Worm (Caenorhabditis elegans) whole organism, L3 larva: ENCODE measurements around the gene hmg-5.

Source experiments
- ZK546.5 ChIP-seq: sonication (generic microtip); optimal IDR thresholded peaks from 2 replicates; lab custom pipeline; 2017; ENCODE audit warnings: missing biosample characterization, missing genetic modification characterization
- aly-2 ChIP-seq: fragments of 150-350 bp; optimal IDR thresholded peaks from 2 replicates; lab custom pipeline; 2014; ENCODE audit warnings: missing biosample characterization, missing genetic modification characterization
- ama-1 ChIP-seq: fragments of 150-350 bp; optimal IDR thresholded peaks from 2 replicates; lab custom pipeline; 2018
- ceh-16 ChIP-seq: sonication (generic microtip); optimal IDR thresholded peaks from 2 replicates; lab custom pipeline; 2017; ENCODE audit warnings: missing biosample characterization, missing genetic modification characterization
- ceh-28 ChIP-seq: fragments of 150-350 bp; optimal IDR thresholded peaks from 2 replicates; lab custom pipeline; 2014; ENCODE audit warnings: missing biosample characterization, missing genetic modification reagents, missing genetic modification characterization
- ceh-82 ChIP-seq: fragments of 150-350 bp; optimal IDR thresholded peaks from 2 replicates; lab custom pipeline; 2014; ENCODE audit warnings: missing biosample characterization, missing genetic modification characterization
- ceh-9 ChIP-seq: sonication (generic microtip); optimal IDR thresholded peaks from 2 replicates; lab custom pipeline; 2018; ENCODE audit warnings: missing biosample characterization, missing genetic modification characterization
- daf-12 ChIP-seq: fragments of 150-350 bp; optimal IDR thresholded peaks from 2 replicates; lab custom pipeline; 2014; ENCODE audit warnings: missing biosample characterization, missing genetic modification reagents, missing genetic modification characterization
- egl-27 ChIP-seq: sonication (generic microtip); optimal IDR thresholded peaks from 4 replicates; lab custom pipeline; 2017; ENCODE audit warnings: missing biosample characterization, missing genetic modification reagents, missing genetic modification characterization
- egl-5 ChIP-seq: fragments of 150-350 bp; optimal IDR thresholded peaks from 2 replicates; lab custom pipeline; 2017; ENCODE audit warnings: missing biosample characterization, missing genetic modification reagents, missing genetic modification characterization, inconsistent platforms
- elt-1 ChIP-seq: fragments of 150-350 bp; optimal IDR thresholded peaks from 2 replicates; lab custom pipeline; 2014; ENCODE audit warnings: missing biosample characterization, missing genetic modification characterization
- elt-2 ChIP-seq: sonication (generic microtip); optimal IDR thresholded peaks from 2 replicates; lab custom pipeline; 2016; ENCODE audit warnings: missing genetic modification reagents, mild to moderate bottlenecking, missing genetic modification characterization, missing compliant biosample characterization
- elt-3 ChIP-seq, 3 experiments: fragments of 150-350 bp in 1 of 3; sonication (generic microtip) in 2 of 3; optimal IDR thresholded peaks; 2 replicates in 2 of 3; 4 replicates in 1 of 3; lab custom pipeline; 2014 to 2017; ENCODE audit warnings: missing biosample characterization in 3 of 3, missing genetic modification characterization in 3 of 3
- eor-1 ChIP-seq, 2 experiments: fragments of 150-350 bp; optimal IDR thresholded peaks; 2 replicates each; lab custom pipeline; 2014 to 2018; ENCODE audit warnings: missing biosample characterization in 2 of 2, missing genetic modification characterization in 2 of 2
- fkh-10 ChIP-seq: sonication (generic microtip); optimal IDR thresholded peaks from 2 replicates; lab custom pipeline; 2017; ENCODE audit warnings: missing biosample characterization, missing genetic modification reagents, missing genetic modification characterization
- hmg-11 ChIP-seq: sonication (generic microtip); optimal IDR thresholded peaks from 2 replicates; lab custom pipeline; 2016; ENCODE audit warnings: missing genetic modification characterization, missing compliant biosample characterization
- jun-1 ChIP-seq: fragments of 150-350 bp; optimal IDR thresholded peaks from 2 replicates; lab custom pipeline; 2014; ENCODE audit warnings: missing biosample characterization, missing genetic modification reagents, missing genetic modification characterization
- lin-15B ChIP-seq: fragments of 150-350 bp; optimal IDR thresholded peaks from 2 replicates; lab custom pipeline; 2014; ENCODE audit warnings: missing biosample characterization, missing genetic modification characterization
- lin-39 ChIP-seq: fragments of 150-350 bp; optimal IDR thresholded peaks from 2 replicates; lab custom pipeline; 2018; ENCODE audit warnings: missing biosample characterization, missing genetic modification reagents, missing genetic modification characterization
- lsy-12 ChIP-seq: sonication (generic microtip); optimal IDR thresholded peaks from 2 replicates; lab custom pipeline; 2016; ENCODE audit warnings: mild to moderate bottlenecking, missing genetic modification characterization, missing compliant biosample characterization
- mdl-1 ChIP-seq: fragments of 150-350 bp; optimal IDR thresholded peaks from 2 replicates; lab custom pipeline; 2014; ENCODE audit warnings: missing biosample characterization, missing genetic modification characterization
- mml-1 ChIP-seq: fragments of 150-350 bp; sonication (generic microtip); optimal IDR thresholded peaks from 3 replicates; lab custom pipeline; 2014; ENCODE audit warnings: missing biosample characterization, missing genetic modification characterization
- nfya-1 ChIP-seq: sonication (generic microtip); optimal IDR thresholded peaks from 2 replicates; lab custom pipeline; 2017; ENCODE audit warnings: missing genetic modification characterization, mild to moderate bottlenecking, missing compliant biosample characterization, antibody characterized with exemption, moderate library complexity; ENCODE audit not compliant: insufficient read depth
- nhr-11 ChIP-seq: fragments of 150-350 bp; optimal IDR thresholded peaks from 2 replicates; lab custom pipeline; 2014; ENCODE audit warnings: missing biosample characterization, missing genetic modification characterization
- nhr-12 ChIP-seq: fragments of 150-350 bp; optimal IDR thresholded peaks from 2 replicates; lab custom pipeline; 2014; ENCODE audit warnings: missing biosample characterization, missing genetic modification characterization
- nhr-23 ChIP-seq: fragments of 150-350 bp; optimal IDR thresholded peaks from 2 replicates; lab custom pipeline; 2014; ENCODE audit warnings: missing biosample characterization, missing genetic modification reagents, missing genetic modification characterization
- nhr-237 ChIP-seq: fragments of 150-350 bp; optimal IDR thresholded peaks from 2 replicates; lab custom pipeline; 2014; ENCODE audit warnings: missing biosample characterization, missing genetic modification characterization
- nhr-25 ChIP-seq: sonication (generic microtip); optimal IDR thresholded peaks from 2 replicates; lab custom pipeline; 2017; ENCODE audit warnings: missing biosample characterization, missing genetic modification characterization
- nhr-28 ChIP-seq: fragments of 150-350 bp; optimal IDR thresholded peaks from 2 replicates; lab custom pipeline; 2014; ENCODE audit warnings: missing biosample characterization, missing genetic modification characterization
- nhr-43 ChIP-seq: sonication (generic microtip); optimal IDR thresholded peaks from 2 replicates; lab custom pipeline; 2016; ENCODE audit warnings: mild to moderate bottlenecking, missing genetic modification characterization, missing compliant biosample characterization; ENCODE audit not compliant: poor library complexity, severe bottlenecking
- nhr-67 ChIP-seq: fragments of 150-350 bp; optimal IDR thresholded peaks from 2 replicates; lab custom pipeline; 2014; ENCODE audit warnings: missing biosample characterization, missing genetic modification characterization
- nhr-77 ChIP-seq: fragments of 150-350 bp; optimal IDR thresholded peaks from 2 replicates; lab custom pipeline; 2014; ENCODE audit warnings: missing biosample characterization, missing genetic modification characterization
- pha-4 ChIP-seq: fragments of 150-350 bp; optimal IDR thresholded peaks from 2 replicates; lab custom pipeline; 2014; ENCODE audit warnings: missing biosample characterization, missing genetic modification reagents, missing genetic modification characterization
- pqm-1 ChIP-seq: fragments of 150-350 bp; optimal IDR thresholded peaks from 2 replicates; lab custom pipeline; 2017; ENCODE audit warnings: missing biosample characterization, missing genetic modification characterization, inconsistent platforms
- sea-2 ChIP-seq: fragments of 150-350 bp; sonication (generic microtip); optimal IDR thresholded peaks from 4 replicates; lab custom pipeline; 2014; ENCODE audit warnings: missing biosample characterization, missing genetic modification reagents, missing genetic modification characterization
- snpc-4 ChIP-seq: fragments of 150-350 bp; optimal IDR thresholded peaks from 2 replicates; lab custom pipeline; 2014; ENCODE audit warnings: missing biosample characterization, missing genetic modification characterization
- tbx-2 ChIP-seq: sonication (generic microtip); optimal IDR thresholded peaks from 2 replicates; lab custom pipeline; 2016; ENCODE audit warnings: mild to moderate bottlenecking, missing genetic modification characterization, missing compliant biosample characterization
- unc-39 ChIP-seq: sonication (generic microtip); optimal IDR thresholded peaks from 4 replicates; lab custom pipeline; 2017; ENCODE audit warnings: missing biosample characterization, missing genetic modification characterization
- zag-1 ChIP-seq: fragments of 150-350 bp; optimal IDR thresholded peaks from 2 replicates; lab custom pipeline; 2014; ENCODE audit warnings: missing biosample characterization, missing genetic modification characterization
- ztf-11 ChIP-seq: fragments of 150-350 bp; optimal IDR thresholded peaks from 2 replicates; lab custom pipeline; 2014; ENCODE audit warnings: missing biosample characterization, missing genetic modification characterization
- ztf-4 ChIP-seq: fragments of 150-350 bp; optimal IDR thresholded peaks from 2 replicates; lab custom pipeline; 2014; ENCODE audit warnings: missing biosample characterization, missing genetic modification characterization

hmg-5 gene

DNA sequence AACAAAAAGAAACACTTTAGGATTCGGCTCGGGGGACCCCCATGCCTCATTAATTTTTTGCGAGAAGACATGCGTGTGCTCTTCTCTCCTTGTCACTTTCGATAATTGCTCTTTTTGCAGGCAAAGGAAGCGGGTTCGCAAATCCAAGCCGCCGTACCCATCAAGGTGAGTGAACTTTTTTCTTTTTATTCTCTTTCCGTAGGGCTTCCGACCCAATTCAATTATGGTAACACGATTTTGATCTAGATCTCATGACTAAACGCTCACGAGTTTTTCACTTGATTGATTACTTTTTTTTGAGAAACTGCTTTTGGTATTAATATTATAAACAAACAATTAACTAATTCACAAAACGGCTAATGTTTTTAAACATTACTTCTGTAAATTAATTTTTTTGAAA is 33.5 kb downstream of the hmg-5 start:
- TF ChIP-seq egl-27 (tag; lab: Kevin White, UChicago), result no peak
- TF ChIP-seq ceh-9 (tag; lab: Kevin White, UChicago), result no peak
- TF ChIP-seq jun-1 (tag; lab: Kevin White, UChicago), result no peak
- TF ChIP-seq sea-2 (GFP tag; lab: Kevin White, UChicago), result no peak
- TF ChIP-seq ceh-82, result no peak
- no peak for TF ChIP-seq lsy-12 (tag; lab: Kevin White, UChicago)
- no peak for TF ChIP-seq ceh-28
- no peak for TF ChIP-seq nhr-25
- TF ChIP-seq nhr-28 (tag; lab: Kevin White, UChicago), result no peak
- no peak for TF ChIP-seq elt-1 (tag; lab: Kevin White, UChicago)
- no peak for TF ChIP-seq elt-3 (tag; optimal IDR thresholded peaks at IDR 0.05; lab: Kevin White, UChicago)
- no peak for TF ChIP-seq nhr-43 (tag; lab: Kevin White, UChicago)
- no peak for TF ChIP-seq pha-4 (tag; lab: Kevin White, UChicago)
- no peak for TF ChIP-seq nfya-1 (tag; lab: Kevin White, UChicago)
- no peak for TF ChIP-seq elt-2 (tag; lab: Kevin White, UChicago)
- TF ChIP-seq ztf-4, result no peak
- no peak for TF ChIP-seq pqm-1 (tag; lab: Kevin White, UChicago)
- TF ChIP-seq nhr-11 (tag; lab: Kevin White, UChicago), result no peak
- no peak for TF ChIP-seq ztf-11

DNA sequence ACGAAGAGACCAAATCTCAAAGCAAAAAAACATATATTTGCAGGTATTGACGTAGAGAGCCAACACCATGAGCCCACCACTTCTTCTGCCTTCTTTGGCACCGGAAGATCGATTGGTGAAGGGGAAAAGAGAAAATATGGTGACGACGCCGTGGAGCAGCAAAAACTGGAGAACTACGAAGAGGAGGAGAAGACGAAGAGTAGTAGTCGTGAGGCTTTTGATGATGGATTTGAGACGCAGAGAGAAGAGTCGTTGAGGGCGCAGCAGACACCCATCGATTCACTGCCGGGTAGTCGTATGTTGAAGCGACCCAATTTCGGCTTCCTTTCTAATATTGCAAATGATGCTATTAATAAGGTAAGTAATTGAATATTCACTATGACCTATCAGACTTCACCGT is 34.6 kb downstream of the hmg-5 start:
- TF ChIP-seq aly-2 (tag; lab: Kevin White, UChicago), result no peak
- no peak for TF ChIP-seq nhr-23
- TF ChIP-seq fkh-10 (GFP tag; lab: Kevin White, UChicago), result peak; percentile 5
- TF ChIP-seq pqm-1 (tag; lab: Kevin White, UChicago), result no peak
- no peak for TF ChIP-seq nhr-67 (tag; lab: Kevin White, UChicago)
- no peak for TF ChIP-seq elt-1 (tag; lab: Kevin White, UChicago)
- TF ChIP-seq tbx-2 (tag; lab: Kevin White, UChicago), result no peak
- TF ChIP-seq nhr-11 (tag; lab: Kevin White, UChicago), result no peak
- TF ChIP-seq lin-39 (tag; lab: Kevin White, UChicago), result peak; percentile 74
- TF ChIP-seq nhr-237 (tag; lab: Kevin White, UChicago), result no peak
- TF ChIP-seq elt-2 (tag; lab: Kevin White, UChicago), result no peak
- no peak for TF ChIP-seq ceh-16 (tag; lab: Kevin White, UChicago)
- no peak for TF ChIP-seq daf-12 (tag; lab: Kevin White, UChicago)
- no peak for TF ChIP-seq mdl-1 (tag; lab: Kevin White, UChicago)
- no peak for TF ChIP-seq unc-39 (tag; lab: Kevin White, UChicago)
- TF ChIP-seq nhr-43 (tag; lab: Kevin White, UChicago), result no peak
- TF ChIP-seq ama-1, result no peak
- TF ChIP-seq mml-1 (tag; lab: Kevin White, UChicago), result no peak
- TF ChIP-seq hmg-11, result peak; percentile 12
- TF ChIP-seq pha-4 (tag; lab: Kevin White, UChicago), result no peak
- no peak for TF ChIP-seq zag-1 (tag; lab: Kevin White, UChicago)
- TF ChIP-seq egl-5 (tag; lab: Kevin White, UChicago), result no peak
- TF ChIP-seq lsy-12 (tag; lab: Kevin White, UChicago), result no peak
- no peak for TF ChIP-seq ceh-9 (tag; lab: Kevin White, UChicago)
- TF ChIP-seq ZK546.5, result no peak
- no peak for TF ChIP-seq snpc-4 (tag; lab: Kevin White, UChicago)
- no peak for TF ChIP-seq elt-3 (tag; optimal IDR thresholded peaks at IDR 0.05; lab: Kevin White, UChicago)
- no peak for TF ChIP-seq nhr-77 (tag; lab: Kevin White, UChicago)
- no peak for TF ChIP-seq nhr-12 (tag; lab: Kevin White, UChicago)
- TF ChIP-seq lin-15B (tag; lab: Kevin White, UChicago), result no peak
- TF ChIP-seq nfya-1 (tag; lab: Kevin White, UChicago), result peak; percentile 19
- no peak for TF ChIP-seq egl-27 (tag; lab: Kevin White, UChicago)
- TF ChIP-seq eor-1 (tag; optimal IDR thresholded peaks at IDR 0.05; lab: Kevin White, UChicago), result no peak
